Worm (Caenorhabditis elegans) whole organism, early embryonic: Measurements from ENCODE around the gene nhr-149.

Experiments
- F13C5.2 ChIP-seq: sonication (generic microtip); optimal IDR thresholded peaks from 2 replicates; lab custom pipeline; 2017; ENCODE audit warnings: mild to moderate bottlenecking, missing genetic modification characterization, inconsistent platforms, missing compliant biosample characterization
- ama-1 ChIP-seq: fragments of 150-350 bp; optimal IDR thresholded peaks from 2 replicates; lab custom pipeline; 2014
- ceh-36 ChIP-seq: sonication (generic microtip); optimal IDR thresholded peaks from 2 replicates; lab custom pipeline; 2016; ENCODE audit warnings: missing genetic modification characterization, inconsistent platforms, missing compliant biosample characterization
- ets-7 ChIP-seq: sonication (generic microtip); optimal IDR thresholded peaks from 2 replicates; lab custom pipeline; 2016; ENCODE audit warnings: missing genotype, missing genetic modification characterization, missing compliant biosample characterization
- flt-1 ChIP-seq: fragments of 200-800 bp; sonication (Bioruptor generic); IDR thresholded peaks from 2 replicates; pipeline ENCODE4 v1.3.6; 2022; ENCODE audit warnings: missing genetic modification characterization, missing compliant biosample characterization
- hmbx-1 ChIP-seq: sonication (generic microtip); optimal IDR thresholded peaks from 2 replicates; lab custom pipeline; 2016; ENCODE audit warnings: mild to moderate bottlenecking, missing genetic modification characterization, missing compliant biosample characterization
- hmg-4 ChIP-seq: fragments of 200-800 bp; sonication (Bioruptor generic); optimal IDR thresholded peaks from 2 replicates; lab custom pipeline; 2018; ENCODE audit warnings: mild to moderate bottlenecking, missing genetic modification characterization, missing compliant biosample characterization
- hnd-1 ChIP-seq: sonication (generic microtip); optimal IDR thresholded peaks from 2 replicates; lab custom pipeline; 2016; ENCODE audit warnings: missing genetic modification characterization, missing compliant biosample characterization
- pes-1 ChIP-seq: fragments of 200-800 bp; sonication (Bioruptor generic); IDR thresholded peaks from 2 replicates; pipeline ENCODE4 v1.3.6; 2022; ENCODE audit warnings: missing genetic modification reagents, missing genetic modification characterization, missing compliant biosample characterization
- scrt-1 ChIP-seq: fragments of 200-800 bp; sonication (Bioruptor generic); IDR thresholded peaks from 2 replicates; pipeline ENCODE4 v1.3.6; 2022; ENCODE audit warnings: missing genetic modification characterization, missing compliant biosample characterization
- sea-1 ChIP-seq: fragments of 200-800 bp; sonication (Bioruptor generic); conservative IDR thresholded peaks from 2 replicates; pipeline ENCODE4 v1.3.6; 2022; ENCODE audit warnings: missing genetic modification characterization, missing compliant biosample characterization
- tbx-11 ChIP-seq: fragments of 200-800 bp; sonication (Bioruptor generic); IDR thresholded peaks from 2 replicates; pipeline ENCODE4 v1.3.6; 2022; ENCODE audit warnings: missing genetic modification characterization, missing compliant biosample characterization
- tbx-37 ChIP-seq: fragments of 200-800 bp; sonication (Bioruptor generic); conservative IDR thresholded peaks from 2 replicates; pipeline ENCODE4 v1.3.6; 2022; ENCODE audit warnings: missing genetic modification reagents, missing genetic modification characterization, missing compliant biosample characterization
- tra-4 ChIP-seq: sonication (generic microtip); optimal IDR thresholded peaks from 2 replicates; lab custom pipeline; 2017; ENCODE audit warnings: missing genetic modification characterization, missing compliant biosample characterization

ce11 chrV:7395359-7395758, 45.9 kb upstream of the nhr-149 start, which contains the start of gene srx-9:
- TF ChIP-seq hnd-1 (no peak), sea-1 (GFP tag; lab: Robert Waterston, UW) (no peak), flt-1 (GFP tag; lab: Robert Waterston, UW) (no peak), ets-7 (tag; lab: Kevin White, UChicago) (no peak), F13C5.2 (tag; lab: Kevin White, UChicago) (no peak), tra-4 (tag; lab: Kevin White, UChicago) (no peak), ama-1 (lab: Kevin White, UChicago) (no peak), tbx-37 (GFP tag; lab: Robert Waterston, UW) (no peak), hmbx-1 (no peak), ceh-36 (tag; lab: Kevin White, UChicago) (no peak), hmg-4 (GFP tag; lab: Kevin White, UChicago) (no peak), tbx-11 (GFP tag; lab: Robert Waterston, UW) (no peak), scrt-1 (GFP tag; lab: Robert Waterston, UW) (no peak), pes-1 (GFP tag; lab: Robert Waterston, UW) (no peak)
